Worm (Caenorhabditis elegans) whole organism, midembryonic: ENCODE data around the gene nhr-126.

Experiments
- T22C8.4 ChIP-seq: fragments of 200-800 bp; sonication (Bioruptor generic); IDR thresholded peaks from 2 replicates; pipeline ENCODE4 v1.3.6; 2022; ENCODE audit warnings: missing genetic modification characterization, missing compliant biosample characterization
- cog-1 ChIP-seq: sonication (generic microtip); optimal IDR thresholded peaks from 2 replicates; lab custom pipeline; 2016; ENCODE audit warnings: missing genetic modification characterization, missing compliant biosample characterization
- flt-1 ChIP-seq: fragments of 200-800 bp; sonication (Bioruptor generic); IDR thresholded peaks from 2 replicates; pipeline ENCODE4 v1.3.6; 2022; ENCODE audit warnings: missing genetic modification characterization, missing compliant biosample characterization
- klf-2 ChIP-seq: fragments of 200-800 bp; sonication (Bioruptor generic); conservative IDR thresholded peaks from 2 replicates; pipeline ENCODE4 v1.3.6; 2022; ENCODE audit warnings: missing genetic modification reagents, missing genetic modification characterization, missing compliant biosample characterization
- med-1 ChIP-seq: sonication (generic microtip); optimal IDR thresholded peaks from 2 replicates; lab custom pipeline; 2017; ENCODE audit warnings: missing genetic modification characterization, mild to moderate bottlenecking, missing compliant biosample characterization, antibody characterized with exemption, missing genetic modification reagents; ENCODE audit not compliant: insufficient read depth
- ref-1 ChIP-seq: fragments of 200-800 bp; sonication (Bioruptor generic); conservative IDR thresholded peaks from 2 replicates; pipeline ENCODE4 v1.3.6; 2022; ENCODE audit warnings: missing genetic modification reagents, missing genetic modification characterization, missing compliant biosample characterization
- tab-1 ChIP-seq: fragments of 200-800 bp; sonication (Bioruptor generic); IDR thresholded peaks from 2 replicates; pipeline ENCODE4 v1.3.6; 2022; ENCODE audit warnings: missing genetic modification characterization, missing compliant biosample characterization
- ztf-23 ChIP-seq: fragments of 200-800 bp; sonication (Bioruptor generic); IDR thresholded peaks from 2 replicates; pipeline ENCODE4 v1.3.6; 2022; ENCODE audit warnings: missing genetic modification reagents, missing genetic modification characterization, missing compliant biosample characterization
- ztf-29 ChIP-seq: fragments of 200-800 bp; sonication (Bioruptor generic); IDR thresholded peaks from 2 replicates; pipeline ENCODE4 v1.3.6; 2022; ENCODE audit warnings: missing genetic modification reagents, missing genetic modification characterization, missing compliant biosample characterization

Gene nhr-126

DNA sequence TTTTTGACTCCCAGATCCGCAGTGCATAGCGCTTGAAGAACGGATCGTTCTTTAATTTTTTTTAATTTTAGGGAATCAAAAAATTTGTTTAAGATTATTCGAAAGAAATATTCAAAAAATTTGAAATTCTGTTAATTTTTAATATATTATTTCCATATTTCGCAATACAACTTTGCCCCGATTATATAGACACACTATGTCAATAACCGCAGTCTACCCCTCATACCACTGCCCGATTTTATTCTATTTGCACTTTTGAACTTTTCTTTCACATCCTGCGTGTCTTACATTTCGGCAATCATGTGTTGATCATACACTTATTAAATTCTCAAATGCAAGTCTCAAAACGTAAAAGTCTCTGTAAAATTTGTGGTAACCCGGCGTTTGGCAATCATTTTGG, 10.1 kb upstream of the nhr-126 start, which contains the start of gene nhr-56:
TSS of gene nhr-56 (plus strand) at position 202 of the 400 bp plus-strand sequence.
- TF ChIP-seq ztf-29 (no peak), flt-1 (GFP tag; lab: Robert Waterston, UW) (no peak), T22C8.4 (GFP tag; lab: Robert Waterston, UW) (no peak)

DNA sequence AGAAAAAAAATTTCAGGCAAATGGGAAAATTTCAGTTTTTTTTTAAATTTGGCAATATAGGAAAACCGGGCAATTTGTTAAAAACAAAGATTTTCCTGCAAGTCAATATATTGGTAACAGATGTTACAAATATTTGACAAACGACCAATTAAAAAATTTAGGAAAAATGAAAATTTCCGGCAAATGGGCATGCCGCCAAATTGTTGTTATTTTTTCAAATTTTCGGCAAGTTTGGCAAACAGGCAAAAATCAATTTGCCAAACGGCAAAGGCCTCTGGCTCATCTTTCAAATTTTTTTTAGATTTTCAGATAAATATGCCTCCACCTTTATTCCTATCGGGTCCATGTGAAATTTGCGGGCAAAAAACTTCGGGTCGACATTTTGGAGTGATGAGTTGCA, 7.1 kb upstream of the nhr-126 start, which contains the start of gene nhr-128:
TSS of gene nhr-128 (plus strand) at position 301 of the 400 bp plus-strand sequence.
- TF ChIP-seq cog-1 (tag; lab: Kevin White, UChicago) (no peak), flt-1 (GFP tag; lab: Robert Waterston, UW) (no peak), ztf-29 (no peak), klf-2 (no peak), ztf-23 (GFP tag; lab: Robert Waterston, UW) (no peak), tab-1 (GFP tag; lab: Robert Waterston, UW) (no peak), ref-1 (no peak), med-1 (no peak), T22C8.4 (GFP tag; lab: Robert Waterston, UW) (no peak)

DNA sequence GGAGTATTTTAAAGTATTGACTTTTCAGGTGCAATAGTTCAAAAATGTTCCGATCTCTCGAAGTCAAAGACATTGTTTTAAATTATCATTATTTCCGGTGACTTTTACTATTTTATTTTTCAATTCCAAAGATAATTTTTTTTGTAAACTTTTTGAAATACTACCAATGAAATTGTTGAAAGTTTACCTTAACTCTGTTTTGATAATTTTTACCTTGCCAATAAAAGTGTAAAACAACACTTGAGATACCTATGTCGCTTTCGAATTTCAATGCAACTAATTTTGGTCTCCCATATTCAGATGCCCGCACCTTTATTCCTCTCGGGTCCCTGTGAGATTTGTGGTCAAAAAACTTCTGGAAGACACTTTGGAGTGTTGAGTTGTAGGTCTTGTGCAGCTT, 3.8 kb upstream of the nhr-126 start, which contains the start of gene nhr-103:
TSS of gene nhr-103 (plus strand) at position 301 of the 400 bp plus-strand sequence.
- TF ChIP-seq klf-2 (no peak), tab-1 (GFP tag; lab: Robert Waterston, UW) (no peak), flt-1 (GFP tag; lab: Robert Waterston, UW) (no peak), cog-1 (tag; lab: Kevin White, UChicago) (no peak), ref-1 (no peak), ztf-23 (GFP tag; lab: Robert Waterston, UW) (no peak), ztf-29 (no peak), med-1 (no peak), T22C8.4 (GFP tag; lab: Robert Waterston, UW) (no peak)

DNA sequence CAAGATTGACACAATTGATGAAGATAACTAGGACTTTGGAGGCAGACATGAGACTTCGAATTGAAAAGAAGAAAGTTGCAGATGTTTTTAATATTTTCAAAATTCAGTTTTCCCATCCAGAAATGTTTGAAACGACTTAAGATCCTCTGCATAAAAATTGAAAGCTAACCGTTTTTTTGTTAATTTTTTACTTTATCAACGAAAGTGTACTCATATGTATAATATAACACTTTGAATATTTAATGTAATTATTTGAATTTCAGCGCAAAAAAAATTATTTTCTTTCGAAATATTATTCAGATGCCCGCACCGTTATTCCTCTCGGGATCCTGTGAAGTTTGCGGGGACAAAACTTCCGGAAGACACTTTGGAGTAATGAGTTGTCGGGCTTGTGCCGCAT, 2.0 kb upstream of the nhr-126 start, which contains the start of gene nhr-18:
TSS of gene nhr-18 (plus strand) at position 301 of the 400 bp plus-strand sequence.
- TF ChIP-seq cog-1 (tag; lab: Kevin White, UChicago), result no peak
- TF ChIP-seq ztf-23 (GFP tag; lab: Robert Waterston, UW), result no peak
- no peak for TF ChIP-seq flt-1 (GFP tag; lab: Robert Waterston, UW)
- TF ChIP-seq tab-1 (GFP tag; lab: Robert Waterston, UW), result no peak
- no peak for TF ChIP-seq klf-2
- no peak for TF ChIP-seq ztf-29
- no peak for TF ChIP-seq med-1
- no peak for TF ChIP-seq ref-1
- TF ChIP-seq T22C8.4 (GFP tag; lab: Robert Waterston, UW), result no peak

DNA sequence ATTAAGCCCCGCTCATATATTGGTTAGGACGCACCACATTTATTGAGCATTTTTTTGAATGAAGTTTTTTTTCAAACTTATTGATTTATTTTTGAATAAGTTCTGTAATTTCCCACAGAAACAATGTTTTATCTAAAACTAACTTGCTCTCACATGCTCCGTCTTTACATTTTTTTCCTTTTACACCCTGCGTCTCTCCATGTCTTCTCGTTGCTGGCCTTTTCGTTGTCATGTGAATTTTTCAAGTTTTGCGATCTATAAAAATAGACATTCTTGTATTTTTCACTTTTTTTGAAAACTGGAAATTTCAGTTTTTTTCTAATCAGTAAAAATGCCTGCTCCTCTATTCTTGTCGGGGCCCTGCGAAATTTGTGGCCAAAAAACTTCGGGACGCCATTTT, 2.0 kb downstream of the nhr-126 start, which contains the start of gene nhr-134:
TSS of gene nhr-134 (plus strand) at position 312 of the 400 bp plus-strand sequence.
- TF ChIP-seq flt-1 (GFP tag; lab: Robert Waterston, UW) (no peak), ztf-23 (GFP tag; lab: Robert Waterston, UW) (no peak), ztf-29 (no peak), ref-1 (no peak), med-1 (no peak), klf-2 (no peak), T22C8.4 (GFP tag; lab: Robert Waterston, UW) (no peak), tab-1 (GFP tag; lab: Robert Waterston, UW) (no peak)

DNA sequence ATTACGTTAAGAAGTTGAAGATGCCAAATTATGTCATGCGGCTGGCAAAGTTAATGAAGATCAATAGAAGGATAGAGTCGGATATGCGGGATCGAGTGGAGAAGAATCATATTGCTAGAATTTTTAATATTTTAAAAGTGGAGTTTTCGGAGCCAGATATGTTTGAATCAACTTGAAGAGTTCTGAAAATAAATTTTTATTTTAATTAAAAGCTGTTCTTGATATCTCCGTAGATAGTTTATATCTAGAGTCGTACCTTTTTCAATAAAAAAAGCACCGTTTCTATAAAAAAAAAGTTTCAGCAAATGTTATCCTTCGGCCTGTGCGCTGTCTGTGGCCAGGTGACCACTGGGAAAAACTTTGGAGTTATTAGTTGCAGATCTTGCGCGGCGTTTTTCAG, 4.3 kb downstream of the nhr-126 start, which contains the start of gene nhr-96:
TSS of gene nhr-96 (plus strand) at position 301 of the 400 bp plus-strand sequence.
- no peak for TF ChIP-seq T22C8.4 (GFP tag; lab: Robert Waterston, UW)
- no peak for TF ChIP-seq ztf-23 (GFP tag; lab: Robert Waterston, UW)

DNA sequence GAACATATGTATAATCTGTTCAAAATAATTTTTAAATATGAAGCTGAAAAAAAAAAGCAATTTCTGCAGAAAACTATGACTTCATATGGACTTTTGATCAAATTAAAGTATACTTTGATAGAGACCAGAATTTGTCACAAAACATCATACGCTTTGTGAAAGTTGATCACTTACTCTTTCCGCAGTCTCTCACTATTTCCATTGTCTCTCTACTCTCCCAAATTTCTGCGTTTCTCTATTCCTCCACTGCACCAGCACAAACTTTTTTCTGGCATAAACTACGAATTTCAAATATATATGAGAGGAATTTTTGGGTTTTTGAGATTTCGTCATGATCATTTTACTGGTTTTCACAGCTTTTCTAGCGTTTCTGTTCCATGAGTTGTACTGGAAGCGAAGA, 7.0 kb downstream of the nhr-126 start, which contains the start of gene cyp-33C4:
TSS of gene cyp-33C4 (plus strand) at position 293 of the 400 bp plus-strand sequence.
- TF ChIP-seq T22C8.4 (GFP tag; lab: Robert Waterston, UW), result no peak
- TF ChIP-seq tab-1 (GFP tag; lab: Robert Waterston, UW), result no peak

DNA sequence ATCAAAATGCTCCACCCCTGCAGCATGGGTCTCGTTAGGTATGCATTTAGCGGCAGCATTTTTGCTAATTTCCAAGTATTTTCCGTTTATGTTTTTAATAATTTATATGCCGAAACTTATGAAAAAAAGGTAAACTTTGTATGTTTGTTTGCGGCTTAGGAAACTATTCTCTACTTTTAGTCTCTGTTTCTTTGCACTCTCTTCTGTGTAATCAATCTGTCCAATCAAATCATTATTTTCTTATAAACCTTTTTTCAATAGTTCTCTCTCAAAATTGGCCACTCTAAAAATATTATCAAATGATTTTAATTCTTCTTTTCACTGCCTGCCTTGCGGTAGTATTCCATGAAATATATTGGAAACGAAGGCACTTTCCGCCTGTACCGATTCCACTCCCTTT, 9.1 kb downstream of the nhr-126 start:
- TF ChIP-seq ztf-29 (no peak), tab-1 (GFP tag; lab: Robert Waterston, UW) (no peak), cog-1 (tag; lab: Kevin White, UChicago) (no peak), flt-1 (GFP tag; lab: Robert Waterston, UW) (no peak), klf-2 (no peak), med-1 (no peak), ref-1 (no peak), T22C8.4 (GFP tag; lab: Robert Waterston, UW) (no peak), ztf-23 (GFP tag; lab: Robert Waterston, UW) (no peak)

DNA sequence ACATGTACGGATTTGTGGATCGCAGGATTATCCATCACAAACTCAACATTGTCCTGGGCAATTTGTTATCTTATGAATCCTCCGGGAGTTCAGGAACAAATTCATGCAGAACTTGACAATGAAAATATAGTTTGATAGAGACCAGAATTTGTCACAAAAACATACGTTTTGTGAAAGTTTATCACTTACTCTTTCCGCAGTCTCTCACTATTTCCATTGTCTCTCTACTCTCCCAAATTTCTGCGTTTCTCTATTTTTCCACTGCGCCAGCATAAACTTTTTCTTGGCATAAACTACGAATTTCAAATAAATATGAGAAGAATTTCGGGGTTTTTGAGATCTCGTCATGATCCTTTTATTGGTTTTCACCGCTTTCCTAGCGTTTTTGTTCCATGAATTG, 13.7 kb downstream of the nhr-126 start, which contains the start of gene cyp-33C3:
TSS of gene cyp-33C3 (plus strand) at position 149 of the 400 bp plus-strand sequence.
- TF ChIP-seq ztf-23 (GFP tag; lab: Robert Waterston, UW) (no peak), klf-2 (no peak)

DNA sequence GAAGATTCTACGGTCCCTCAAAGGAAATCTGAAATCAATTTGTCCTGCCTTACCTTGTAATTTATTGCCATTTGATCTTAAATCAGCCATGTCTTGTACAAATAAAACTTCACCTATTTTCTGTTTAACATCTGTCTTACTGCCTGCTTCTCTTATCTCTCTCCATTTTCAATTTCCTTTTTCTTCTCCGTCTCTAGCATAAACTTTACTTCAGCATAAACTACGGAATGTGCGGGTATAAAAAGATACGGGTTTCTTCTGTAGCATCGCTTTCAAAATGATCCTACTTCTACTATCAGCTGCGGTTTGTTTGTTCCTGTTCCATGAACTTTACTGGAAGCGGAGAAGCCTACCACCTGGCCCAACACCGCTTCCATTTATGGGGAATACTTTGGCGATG, 15.9 kb downstream of the nhr-126 start, which contains the start of gene cyp-33C5:
TSS of gene cyp-33C5 (plus strand) at position 254 of the 400 bp plus-strand sequence.
- no peak for TF ChIP-seq ztf-23 (GFP tag; lab: Robert Waterston, UW)
- no peak for TF ChIP-seq ztf-29
- TF ChIP-seq cog-1 (tag; lab: Kevin White, UChicago), result no peak
- TF ChIP-seq tab-1 (GFP tag; lab: Robert Waterston, UW), result no peak
- no peak for TF ChIP-seq T22C8.4 (GFP tag; lab: Robert Waterston, UW)
- no peak for TF ChIP-seq klf-2
- TF ChIP-seq ref-1, result no peak
- TF ChIP-seq flt-1 (GFP tag; lab: Robert Waterston, UW), result no peak
- TF ChIP-seq med-1, result no peak

DNA sequence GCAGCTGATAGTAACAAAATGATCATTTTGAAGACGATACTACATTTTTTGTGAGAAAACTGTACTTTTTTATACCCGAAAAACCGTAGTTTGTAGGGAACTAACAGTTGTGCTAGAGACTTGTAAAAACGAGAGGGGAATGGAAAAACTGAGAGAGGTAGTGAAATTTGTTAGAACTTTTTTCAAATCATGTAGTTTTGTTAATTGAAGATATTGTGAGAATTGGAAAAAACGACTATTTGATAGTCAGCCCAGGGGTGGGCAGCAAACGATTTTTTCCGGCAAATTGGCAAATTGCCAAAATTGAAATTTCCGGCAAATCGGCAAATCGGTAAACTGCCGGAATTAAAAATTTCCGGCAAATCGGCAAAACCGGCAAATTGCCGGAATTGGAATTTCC, 20.4 kb downstream of the nhr-126 start, which contains the start of gene cyp-33C6:
TSS of gene cyp-33C6 (minus strand) at position 101 of the 400 bp plus-strand sequence.
- no peak for TF ChIP-seq med-1
- no peak for TF ChIP-seq T22C8.4 (GFP tag; lab: Robert Waterston, UW)
- no peak for TF ChIP-seq ztf-23 (GFP tag; lab: Robert Waterston, UW)
- no peak for TF ChIP-seq cog-1 (tag; lab: Kevin White, UChicago)
- no peak for TF ChIP-seq tab-1 (GFP tag; lab: Robert Waterston, UW)
- TF ChIP-seq flt-1 (GFP tag; lab: Robert Waterston, UW), result no peak
- no peak for TF ChIP-seq ref-1
- TF ChIP-seq ztf-29, result no peak
- no peak for TF ChIP-seq klf-2
